Fruit fly (Drosophila melanogaster) whole organism, adult: Measurements from ENCODE around the gene CG7484.

ENCODE experiments used
- CG12768 ChIP-seq: fragments of 200-800 bp; sonication (Bioruptor generic); optimal IDR thresholded peaks from 2 replicates; lab custom pipeline; 2017; ENCODE audit warnings: missing biosample characterization, missing genetic modification characterization, mild to moderate bottlenecking, moderate library complexity, missing genetic modification reagents
- CG14711 ChIP-seq: fragments of 200-800 bp; sonication (Bioruptor generic); optimal IDR thresholded peaks from 2 replicates; lab custom pipeline; 2018; ENCODE audit warnings: missing biosample characterization, mild to moderate bottlenecking, missing genetic modification characterization, moderate library complexity
- CG33017 ChIP-seq: fragments of 200-800 bp; sonication (Bioruptor generic); optimal IDR thresholded peaks from 2 replicates; lab custom pipeline; 2018; ENCODE audit warnings: missing biosample characterization, mild to moderate bottlenecking, missing genetic modification characterization, moderate library complexity
- CG7101 ChIP-seq: fragments of 200-800 bp; sonication (Bioruptor generic); optimal IDR thresholded peaks from 2 replicates; lab custom pipeline; 2018; ENCODE audit warnings: missing biosample characterization, mild to moderate bottlenecking, missing genetic modification characterization, moderate library complexity
- Hr96 ChIP-seq: fragments of 200-800 bp; sonication (Bioruptor generic); optimal IDR thresholded peaks from 2 replicates; lab custom pipeline; 2016; ENCODE audit warnings: missing biosample characterization, missing genetic modification characterization
- bab1 ChIP-seq: fragments of 200-800 bp; sonication (Bioruptor generic); optimal IDR thresholded peaks from 3 replicates; lab custom pipeline; 2019; ENCODE audit warnings: missing biosample characterization, mild to moderate bottlenecking, missing genetic modification characterization, moderate library complexity
- cic ChIP-seq: fragments of 200-800 bp; sonication (Bioruptor generic); optimal IDR thresholded peaks from 2 replicates; lab custom pipeline; 2017; ENCODE audit warnings: missing biosample characterization, mild to moderate bottlenecking, missing genetic modification characterization, moderate library complexity
- kay ChIP-seq: fragments of 200-800 bp; sonication (Bioruptor generic); peaks from one replicate; lab custom pipeline; 2016; ENCODE audit warnings: missing biosample characterization, missing genetic modification characterization, borderline replicate concordance
- ovo ChIP-seq: fragments of 200-800 bp; sonication (Bioruptor generic); optimal IDR thresholded peaks from 2 replicates; lab custom pipeline; 2016; ENCODE audit warnings: missing biosample characterization, missing genetic modification characterization

dm6 chr3L:17611864-17612505, 42.4 kb upstream of the CG7484 start:
- TF ChIP-seq CG14711 (tag; lab: Kevin White, UChicago), result no peak
- peak; percentile 8 for TF ChIP-seq bab1 (GFP tag; lab: Kevin White, UChicago)
- TF ChIP-seq cic (GFP tag; lab: Kevin White, UChicago), result peak; percentile 88
- TF ChIP-seq kay, result no peak
- peak; percentile 49 for TF ChIP-seq CG33017 (tag; lab: Kevin White, UChicago)
- peak; percentile 84 for TF ChIP-seq CG12768 (GFP tag; lab: Kevin White, UChicago)
- TF ChIP-seq CG7101, result peak; percentile 29
- no peak for TF ChIP-seq Hr96
- peak; percentile 75 for TF ChIP-seq ovo (GFP tag; lab: Kevin White, UChicago)
